Worm (Caenorhabditis elegans): ENCODE data around the gene Y52E8A.2.

The Y52E8A.2 gene

ce11 chrII:4320455-4320854 is at the start of gene Y52E8A.2:
TSS of gene Y52E8A.2 (plus strand) at chrII:4320836.
- no peak for TF ChIP-seq ceh-39 (tag; optimal IDR thresholded peaks at IDR 0.05)
- no peak for TF ChIP-seq elt-3 (tag; optimal IDR thresholded peaks at IDR 0.05)
- no peak for TF ChIP-seq lsy-2 (tag; optimal IDR thresholded peaks at IDR 0.05)
- no peak for TF ChIP-seq pha-4 (tag; optimal IDR thresholded peaks at IDR 0.05)
- TF ChIP-seq hlh-1 (tag; optimal IDR thresholded peaks at IDR 0.05): no peak
- TF ChIP-seq sptf-1 (tag; optimal IDR thresholded peaks at IDR 0.05): no peak
- TF ChIP-seq mab-5 (tag; optimal IDR thresholded peaks at IDR 0.05): no peak
- TF ChIP-seq nhr-237 (tag; optimal IDR thresholded peaks at IDR 0.05): no peak
- TF ChIP-seq nhr-2 (tag; optimal IDR thresholded peaks at IDR 0.05): no peak
- TF ChIP-seq nhr-28 (tag; optimal IDR thresholded peaks at IDR 0.05): no peak
- TF ChIP-seq bed-3 (GFP tag; optimal IDR thresholded peaks at IDR 0.05): no peak

- TF ChIP-seq nhr-28 (tag; optimal IDR thresholded peaks at IDR 0.05) (no peak), mab-5 (tag; optimal IDR thresholded peaks at IDR 0.05) (no peak), unc-39 (tag; optimal IDR thresholded peaks at IDR 0.05) (no peak), lsy-2 (tag; optimal IDR thresholded peaks at IDR 0.05) (no peak), nhr-76 (tag; optimal IDR thresholded peaks at IDR 0.05) (no peak), ham-2 (GFP tag; optimal IDR thresholded peaks at IDR 0.05) (no peak), elt-3 (tag; optimal IDR thresholded peaks at IDR 0.05) (no peak), mep-1 (tag; optimal IDR thresholded peaks at IDR 0.05) (no peak), mls-2 (tag; optimal IDR thresholded peaks at IDR 0.05) (no peak), lin-32 (GFP tag; optimal IDR thresholded peaks at IDR 0.05) (no peak), pha-4 (tag; optimal IDR thresholded peaks at IDR 0.05) (no peak), tbx-8 (GFP tag; optimal IDR thresholded peaks at IDR 0.05) (no peak)
Observed at ce11 chrII:4275637-4276252, 44.9 kb upstream of the Y52E8A.2 start, which contains the start of gene npr-42. TSS of gene npr-42 (plus strand) at chrII:4276202.

- TF ChIP-seq mls-2 (tag; optimal IDR thresholded peaks at IDR 0.05) (no peak), cnd-1 (tag; optimal IDR thresholded peaks at IDR 0.05) (no peak), ces-1 (GFP tag; optimal IDR thresholded peaks at IDR 0.05) (peak; percentile 71)
Observed at ce11 chrII:4276924-4277323, 43.7 kb upstream of the Y52E8A.2 start.

DNA sequence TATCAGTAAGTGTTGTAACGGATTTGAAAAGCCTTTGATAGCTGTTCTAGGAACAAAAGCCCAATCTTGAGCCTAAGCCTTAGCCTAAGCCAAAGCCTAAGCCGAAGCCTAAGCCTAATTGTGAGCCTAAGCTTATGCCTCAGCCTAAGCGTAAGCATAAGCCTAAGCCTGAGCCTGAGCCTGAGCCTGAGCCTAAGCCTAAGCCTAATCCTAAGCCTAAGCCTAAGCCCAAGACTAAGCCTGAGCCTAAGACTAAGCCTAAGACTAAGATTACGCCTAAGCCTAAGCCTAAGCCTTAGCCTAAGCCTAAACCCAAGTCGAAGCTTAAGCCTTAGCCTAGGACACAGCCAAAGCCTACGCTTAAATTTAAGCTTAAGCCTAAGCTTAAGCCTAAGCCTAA is 43.0 kb upstream of the Y52E8A.2 start:
- no peak for TF ChIP-seq mab-5 (tag; optimal IDR thresholded peaks at IDR 0.05)
- peak; percentile 52 for TF ChIP-seq ham-2 (GFP tag; optimal IDR thresholded peaks at IDR 0.05)
- TF ChIP-seq nhr-76 (tag; optimal IDR thresholded peaks at IDR 0.05): no peak
- TF ChIP-seq mls-2 (tag; optimal IDR thresholded peaks at IDR 0.05): no peak
- TF ChIP-seq ztf-11 (tag; optimal IDR thresholded peaks at IDR 0.05): no peak
- no peak for TF ChIP-seq unc-120 (tag; optimal IDR thresholded peaks at IDR 0.05; ENCODE audit: poor library complexity, severe bottlenecking)
- no peak for TF ChIP-seq ceh-43 (GFP tag; optimal IDR thresholded peaks at IDR 0.05)
- no peak for TF ChIP-seq ceh-83 (GFP tag; optimal IDR thresholded peaks at IDR 0.05)

DNA sequence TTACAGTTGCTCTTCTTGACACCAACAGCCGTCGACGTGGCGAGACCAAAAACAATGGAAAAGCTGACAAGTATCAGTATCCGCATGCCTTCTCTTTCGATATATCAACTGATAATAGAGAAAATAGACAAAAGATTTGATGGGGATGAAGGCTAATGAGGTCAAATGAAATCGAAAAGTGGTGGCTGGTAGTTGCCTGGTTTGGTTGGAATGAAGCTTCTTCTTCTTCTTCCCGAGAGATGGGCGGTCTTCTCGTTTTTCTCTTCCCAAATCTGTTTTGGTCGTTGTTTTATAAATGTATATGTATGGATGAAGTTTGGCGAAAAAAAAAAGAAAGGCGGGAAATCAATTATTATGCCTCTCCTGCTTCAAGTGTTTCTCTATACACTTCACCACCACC is 38.9 kb upstream of the Y52E8A.2 start, which contains the start of gene C01F1.5:
C01F1.5 (minus strand) TSS at position 103 of the 400 bp plus-strand sequence.
- TF ChIP-seq nhr-76 (tag; optimal IDR thresholded peaks at IDR 0.05) (no peak), pha-4 (tag; optimal IDR thresholded peaks at IDR 0.05) (no peak), drap-1 (GFP tag; optimal IDR thresholded peaks at IDR 0.05) (no peak), ztf-11 (tag; optimal IDR thresholded peaks at IDR 0.05) (no peak), elt-1 (tag; optimal IDR thresholded peaks at IDR 0.05; ENCODE audit: borderline replicate concordance, insufficient read depth) (no peak), ceh-39 (tag; optimal IDR thresholded peaks at IDR 0.05) (no peak), tbx-8 (GFP tag; optimal IDR thresholded peaks at IDR 0.05) (no peak), ham-2 (GFP tag; optimal IDR thresholded peaks at IDR 0.05) (no peak), unc-39 (tag; optimal IDR thresholded peaks at IDR 0.05) (no peak), cnd-1 (tag; optimal IDR thresholded peaks at IDR 0.05) (no peak), bed-3 (GFP tag; optimal IDR thresholded peaks at IDR 0.05) (no peak), zip-8 (tag; optimal IDR thresholded peaks at IDR 0.05) (no peak), M03D4.4 (tag; optimal IDR thresholded peaks at IDR 0.05) (no peak), unc-62 (GFP tag; optimal IDR thresholded peaks at IDR 0.05) (no peak), lin-32 (GFP tag; optimal IDR thresholded peaks at IDR 0.05) (no peak), mls-2 (tag; optimal IDR thresholded peaks at IDR 0.05) (no peak), unc-120 (tag; optimal IDR thresholded peaks at IDR 0.05; ENCODE audit: poor library complexity, severe bottlenecking) (no peak), mab-5 (tag; optimal IDR thresholded peaks at IDR 0.05) (no peak), mep-1 (tag; optimal IDR thresholded peaks at IDR 0.05) (no peak)
